Worm (Caenorhabditis elegans) whole organism, young adult: Measurements from ENCODE around the gene sri-1.

Experiments
- F49E8.2 ChIP-seq: sonication (generic microtip); optimal IDR thresholded peaks from 3 replicates; lab custom pipeline; 2017; ENCODE audit warnings: missing genetic modification characterization, mild to moderate bottlenecking, missing compliant biosample characterization, antibody characterized with exemption, moderate library complexity; ENCODE audit not compliant: insufficient read depth
- F52B5.7 ChIP-seq: sonication (generic microtip); optimal IDR thresholded peaks from 2 replicates; lab custom pipeline; 2016; ENCODE audit warnings: mild to moderate bottlenecking, missing genetic modification characterization, missing compliant biosample characterization
- K11D2.4 ChIP-seq: fragments of 200-800 bp; sonication (Bioruptor generic); IDR thresholded peaks from 2 replicates; pipeline ENCODE4 v1.3.6; 2022; ENCODE audit warnings: missing genetic modification reagents, missing genetic modification characterization, missing compliant biosample characterization
- ceh-100 ChIP-seq: fragments of 200-800 bp; sonication (Bioruptor generic); IDR thresholded peaks from 2 replicates; pipeline ENCODE4 v1.3.6; 2022; ENCODE audit warnings: missing genetic modification reagents, missing genetic modification characterization, missing compliant biosample characterization
- lin-40 ChIP-seq: sonication (generic microtip); optimal IDR thresholded peaks from 2 replicates; lab custom pipeline; 2016; ENCODE audit warnings: missing genetic modification characterization, mild to moderate bottlenecking, missing compliant biosample characterization, missing genotype, missing genetic modification reagents
- pha-4 ChIP-seq: fragments of 150-350 bp; sonication (generic microtip); optimal IDR thresholded peaks from 2 replicates; lab custom pipeline; 2014; ENCODE audit warnings: missing biosample characterization, missing genetic modification reagents, missing genetic modification characterization
- snpc-3.4 ChIP-seq: sonication (generic microtip); optimal IDR thresholded peaks from 2 replicates; lab custom pipeline; 2017; ENCODE audit warnings: missing genetic modification characterization, mild to moderate bottlenecking, missing compliant biosample characterization, antibody characterized with exemption, moderate library complexity, missing genotype, missing genetic modification reagents

DNA sequence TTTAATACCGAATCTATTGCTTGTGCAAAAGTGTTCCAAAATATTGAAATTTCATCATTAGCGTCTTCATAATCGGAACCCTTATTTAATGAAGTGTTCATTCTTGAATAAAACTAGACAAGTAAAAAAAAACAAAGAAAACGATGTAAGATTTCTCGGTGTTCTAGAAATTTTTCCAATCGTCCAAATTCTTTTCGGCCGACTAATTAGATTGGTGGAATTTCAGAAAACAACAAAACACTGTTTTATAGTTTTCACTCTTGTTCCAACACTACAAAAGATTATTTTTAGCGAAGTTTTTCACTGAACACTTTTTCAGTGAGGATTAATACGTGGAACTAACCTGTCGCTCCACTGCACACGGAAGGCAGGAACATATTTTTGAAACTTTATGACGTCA is 14.7 kb downstream of the sri-1 start, which contains the start of gene srw-56:
- TF ChIP-seq pha-4 (tag; lab: Kevin White, UChicago) (no peak), F52B5.7 (no peak), lin-40 (tag; lab: Kevin White, UChicago) (no peak), F49E8.2 (no peak), ceh-100 (GFP tag; lab: Robert Waterston, UW) (no peak), K11D2.4 (GFP tag; lab: Robert Waterston, UW) (no peak), snpc-3.4 (tag; lab: Kevin White, UChicago) (no peak)
